ENCODE assay signal across 4 fruit fly cellular contexts in the genomic region with DNA sequence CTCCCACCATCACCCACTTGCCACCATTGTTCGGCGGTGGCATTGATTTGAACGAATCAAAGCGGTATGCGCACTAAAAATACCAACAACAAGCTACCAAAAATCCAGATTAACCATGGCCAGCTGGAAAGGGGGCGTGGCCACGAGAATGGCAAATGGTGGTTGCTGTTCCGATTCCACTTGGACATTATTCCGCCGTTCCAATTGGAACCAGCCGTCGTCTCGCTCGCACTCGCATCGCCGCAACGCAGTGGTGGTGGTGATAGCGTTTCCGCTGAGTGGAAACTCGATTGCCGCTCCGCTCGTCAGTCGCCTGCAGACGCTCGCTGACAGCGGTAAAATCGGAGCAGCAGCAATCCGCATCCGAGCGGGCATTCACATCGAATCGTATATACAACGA.
TF ChIP-seq lines count a peak whose summit lies in the region.

A gene (plus strand): TSS at position 304 of the 400 bp plus-strand sequence.

- TF ChIP-seq CTCF in whole organism, embryonic (GFP tag; optimal IDR thresholded peaks at IDR 0.05; lab: Kevin White, UChicago): no peak

TF ChIP-seq in whole organism, embryonic, 481 proteins besides CTCF, POLR2A, EP300 and RAD21 (continues in another document):
- TF ChIP-seq repo (GFP tag; optimal IDR thresholded peaks at IDR 0.05; lab: Kevin White, UChicago) (no peak), CG1603 (tag; optimal IDR thresholded peaks at IDR 0.05; lab: Kevin White, UChicago) (peak; percentile 73), lmd (GFP tag; IDR thresholded peaks at IDR 0.05; lab: Robert Waterston, UW) (no peak), C15 (GFP tag; IDR thresholded peaks at IDR 0.05; lab: Robert Waterston, UW) (no peak), chm (GFP tag; IDR thresholded peaks at IDR 0.05; lab: Robert Waterston, UW) (peak; percentile 76), CG18599 (GFP tag; optimal IDR thresholded peaks at IDR 0.05; lab: Kevin White, UChicago) (no peak), CG17829 (tag; optimal IDR thresholded peaks at IDR 0.05; lab: Kevin White, UChicago) (peak; percentile 9), nmo (GFP tag; optimal IDR thresholded peaks at IDR 0.05; lab: Kevin White, UChicago) (no peak), esg (GFP tag; conservative IDR thresholded peaks at IDR 0.05; lab: Robert Waterston, UW) (no peak), CG11093 (GFP tag; IDR thresholded peaks at IDR 0.05; lab: Robert Waterston, UW) (no peak), CG13287 (GFP tag; IDR thresholded peaks at IDR 0.05; lab: Robert Waterston, UW; ENCODE audit: partially characterized antibody) (peak; percentile 25; the same call in 1 of the 2 replicates), CG1024 (GFP tag; IDR thresholded peaks at IDR 0.05; lab: Robert Waterston, UW) (peak; percentile 47; the same call in 1 of the 2 replicates), Blimp-1 (GFP tag; optimal IDR thresholded peaks at IDR 0.05; lab: Kevin White, UChicago) (no peak), Med (GFP tag; lab: Kevin White, UChicago) (peak; percentile 70), knrl (GFP tag; IDR thresholded peaks at IDR 0.05; lab: Robert Waterston, UW; ENCODE audit: partially characterized antibody) (no peak; the same call in 2 of the 3 replicates), CG14014 (GFP tag; IDR thresholded peaks at IDR 0.05; lab: Robert Waterston, UW) (peak; percentile 9; the same call in 1 of the 2 replicates), CG2199 (GFP tag; IDR thresholded peaks at IDR 0.05; lab: Robert Waterston, UW) (0 out of 3 replicates have a peak, but pooled peaks have one; percentile 48), CG8290 (GFP tag; optimal IDR thresholded peaks at IDR 0.05; lab: Kevin White, UChicago) (no peak), CG8290 (tag; optimal IDR thresholded peaks at IDR 0.05; lab: Kevin White, UChicago) (peak in 1 of 2 experiments; percentile 29), CG34422 (GFP tag; IDR thresholded peaks at IDR 0.05; lab: Robert Waterston, UW) (no peak)

TF ChIP-seq in whole organism, prepupa, 60 proteins besides CTCF, POLR2A, EP300 and RAD21:
- TF ChIP-seq dac (GFP tag; optimal IDR thresholded peaks at IDR 0.05; lab: Kevin White, UChicago) (no peak), Hr4 (GFP tag; optimal IDR thresholded peaks at IDR 0.05; lab: Kevin White, UChicago) (no peak), lz (GFP tag; optimal IDR thresholded peaks at IDR 0.05; lab: Kevin White, UChicago) (no peak), CG10631 (GFP tag; optimal IDR thresholded peaks at IDR 0.05; lab: Kevin White, UChicago) (no peak), CG34406 (GFP tag; optimal IDR thresholded peaks at IDR 0.05; lab: Kevin White, UChicago) (peak; percentile 20), CG6163 (GFP tag; IDR thresholded peaks at IDR 0.05; lab: Robert Waterston, UW) (peak; percentile 37; the same call in 2 of the 3 replicates), fd59A (GFP tag; optimal IDR thresholded peaks at IDR 0.05; lab: Kevin White, UChicago) (no peak), Ets21C (GFP tag; optimal IDR thresholded peaks at IDR 0.05; lab: Kevin White, UChicago) (no peak), CG7368 (GFP tag; optimal IDR thresholded peaks at IDR 0.05; lab: Kevin White, UChicago) (peak; percentile 1), svp (GFP tag; lab: Kevin White, UChicago) (no peak), Eip93F (GFP tag; optimal IDR thresholded peaks at IDR 0.05; lab: Kevin White, UChicago) (no peak)

TF ChIP-seq in whole organism, pupa, 21 proteins besides CTCF, POLR2A, EP300 and RAD21:
- TF ChIP-seq rn (GFP tag; IDR thresholded peaks at IDR 0.05; lab: Robert Waterston, UW) (no peak), Pif1A (GFP tag; optimal IDR thresholded peaks at IDR 0.05; lab: Kevin White, UChicago) (no peak), CG15710 (tag; optimal IDR thresholded peaks at IDR 0.05; lab: Kevin White, UChicago) (no peak), Pif1B (GFP tag; optimal IDR thresholded peaks at IDR 0.05; lab: Kevin White, UChicago) (no peak), CG13204 (GFP tag; optimal IDR thresholded peaks at IDR 0.05; lab: Kevin White, UChicago) (peak; percentile 9), CG4496 (GFP tag; IDR thresholded peaks at IDR 0.05; lab: Robert Waterston, UW) (peak; percentile 33; the same call in 1 of the 3 replicates)
TF ChIP-seq in whole organism, pupa: peak in this region for 2.

TF ChIP-seq in whole organism, wandering third instar larva, 38 proteins besides CTCF, POLR2A, EP300 and RAD21:
- no peak for TF ChIP-seq Dfd (GFP tag; optimal IDR thresholded peaks at IDR 0.05; lab: Kevin White, UChicago)
- peak; percentile 12 for TF ChIP-seq h (GFP tag; optimal IDR thresholded peaks at IDR 0.05; lab: Kevin White, UChicago)
- no peak for TF ChIP-seq Hr83 (GFP tag; optimal IDR thresholded peaks at IDR 0.05; lab: Kevin White, UChicago; ENCODE audit: poor library complexity, severe bottlenecking)
- no peak for TF ChIP-seq Myc (optimal IDR thresholded peaks at IDR 0.05; lab: Kevin White, UChicago)
- TF ChIP-seq pan (optimal IDR thresholded peaks at IDR 0.05; lab: Kevin White, UChicago): no peak
- no peak for TF ChIP-seq Vsx2 (GFP tag; optimal IDR thresholded peaks at IDR 0.05; lab: Kevin White, UChicago; ENCODE audit: partially characterized antibody)
- TF ChIP-seq lola (GFP tag; optimal IDR thresholded peaks at IDR 0.05; lab: Kevin White, UChicago): no peak
- no peak for TF ChIP-seq dmrt93B (GFP tag; optimal IDR thresholded peaks at IDR 0.05; lab: Kevin White, UChicago)
